In the genomic region with DNA sequence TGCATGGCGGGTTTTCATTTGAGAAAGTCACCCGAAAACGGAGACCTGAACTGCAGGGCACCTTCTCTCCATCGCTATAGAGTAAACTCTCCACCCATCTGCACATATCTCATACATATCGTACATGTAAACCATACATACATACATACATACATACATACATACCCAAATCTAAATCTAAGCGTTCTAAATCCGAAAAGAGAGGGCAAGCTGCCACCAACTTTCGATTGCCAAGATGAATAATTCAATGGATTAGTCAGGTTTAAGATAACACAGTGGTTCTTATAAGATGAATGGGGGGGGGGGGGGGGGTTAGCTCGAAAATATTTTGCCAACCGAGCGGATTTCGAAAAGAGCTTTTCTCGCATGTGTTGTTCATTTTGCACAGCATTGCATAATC, we compare ENCODE assay signal across 3 fruit fly cellular contexts.
TF ChIP-seq lines count a peak whose summit lies in the region.

No protein-coding gene starts in this region.

- no peak for TF ChIP-seq CTCF in whole organism, embryonic (GFP tag; optimal IDR thresholded peaks at IDR 0.05; lab: Kevin White, UChicago)

TF ChIP-seq in whole organism, adult, 20 proteins besides CTCF, POLR2A, EP300 and RAD21:
- TF ChIP-seq pad (GFP tag; optimal IDR thresholded peaks at IDR 0.05; lab: Kevin White, UChicago): no peak
- TF ChIP-seq tj (GFP tag; optimal IDR thresholded peaks at IDR 0.05; lab: Kevin White, UChicago): peak; percentile 86

TF ChIP-seq in whole organism, embryonic, 481 proteins besides CTCF, POLR2A, EP300 and RAD21:
- TF ChIP-seq pb (GFP tag; optimal IDR thresholded peaks at IDR 0.05; lab: Kevin White, UChicago) (no peak), CG18011 (GFP tag; optimal IDR thresholded peaks at IDR 0.05; lab: Kevin White, UChicago) (no peak), btn (GFP tag; optimal IDR thresholded peaks at IDR 0.05; lab: Kevin White, UChicago) (no peak), fd3F (GFP tag; optimal IDR thresholded peaks at IDR 0.05; lab: Kevin White, UChicago) (no peak), vvl (GFP tag; IDR thresholded peaks at IDR 0.05; lab: Robert Waterston, UW) (no peak; the same call in 1 of the 2 replicates), CG13424 (tag; optimal IDR thresholded peaks at IDR 0.05; lab: Kevin White, UChicago) (no peak), stwl (tag; optimal IDR thresholded peaks at IDR 0.05; lab: Kevin White, UChicago) (no peak), sd (tag; optimal IDR thresholded peaks at IDR 0.05; lab: Kevin White, UChicago) (peak; percentile 21), CG6683 (GFP tag; optimal IDR thresholded peaks at IDR 0.05; lab: Kevin White, UChicago) (no peak), CG32532 (GFP tag; IDR thresholded peaks at IDR 0.05; lab: Robert Waterston, UW) (no peak), cg (GFP tag; optimal IDR thresholded peaks at IDR 0.05; lab: Kevin White, UChicago) (peak; percentile 58), Blimp-1 (GFP tag; optimal IDR thresholded peaks at IDR 0.05; lab: Kevin White, UChicago) (peak; percentile 73), CG4282 (GFP tag; optimal IDR thresholded peaks at IDR 0.05; lab: Kevin White, UChicago) (no peak), Meics (GFP tag; optimal IDR thresholded peaks at IDR 0.05; lab: Kevin White, UChicago) (no peak), Nf-YB (GFP tag; optimal IDR thresholded peaks at IDR 0.05; lab: Kevin White, UChicago) (no peak), Hmx (GFP tag; optimal IDR thresholded peaks at IDR 0.05; lab: Kevin White, UChicago) (no peak)

TF ChIP-seq in whole organism, wandering third instar larva, 38 proteins besides CTCF, POLR2A, EP300 and RAD21:
- TF ChIP-seq Dfd (GFP tag; optimal IDR thresholded peaks at IDR 0.05; lab: Kevin White, UChicago) (peak; percentile 50), Abd-B (GFP tag; optimal IDR thresholded peaks at IDR 0.05; lab: Kevin White, UChicago) (no peak)
